Worm (Caenorhabditis elegans) whole organism, L4 larva: ENCODE measurements around the gene fbxb-57.

Experiments
- F49E8.2 ChIP-seq: sonication (generic microtip); optimal IDR thresholded peaks from 2 replicates; lab custom pipeline; 2016; ENCODE audit warnings: missing compliant biosample characterization, mild to moderate bottlenecking, missing genetic modification characterization, borderline replicate concordance
- Y5F2A.4 ChIP-seq: fragments of 200-800 bp; sonication (Bioruptor generic); optimal IDR thresholded peaks from 2 replicates; lab custom pipeline; 2018; ENCODE audit warnings: mild to moderate bottlenecking, missing genetic modification characterization, missing compliant biosample characterization
- ZK546.5 ChIP-seq, 2 experiments: sonication (generic microtip); optimal IDR thresholded peaks; 2 replicates each; lab custom pipeline; 2017; ENCODE audit warnings: missing biosample characterization in 2 of 2, missing genetic modification characterization in 2 of 2
- aha-1 ChIP-seq: fragments of 150-350 bp; peaks from one replicate; lab custom pipeline; 2014; ENCODE audit warnings: missing biosample characterization, missing genetic modification characterization
- dmd-6 ChIP-seq: fragments of 200-800 bp; sonication (Bioruptor generic); IDR thresholded peaks from 2 replicates; pipeline ENCODE4 v1.3.6; 2022; ENCODE audit warnings: missing genetic modification reagents, missing genetic modification characterization, missing compliant biosample characterization
- dmd-8 ChIP-seq: fragments of 200-800 bp; sonication (Bioruptor generic); IDR thresholded peaks from 2 replicates; pipeline ENCODE4 v1.3.6; 2022; ENCODE audit warnings: missing genetic modification characterization, missing compliant biosample characterization
- fos-1 ChIP-seq: fragments of 150-350 bp; optimal IDR thresholded peaks from 2 replicates; lab custom pipeline; 2014; ENCODE audit warnings: missing biosample characterization, missing genetic modification characterization
- mdl-1 ChIP-seq, 2 experiments: fragments of 150-350 bp in 1 of 2; sonication (generic microtip) in 1 of 2; optimal IDR thresholded peaks; 2 replicates each; lab custom pipeline; 2014 to 2017; ENCODE audit warnings: missing biosample characterization in 2 of 2, missing genetic modification characterization in 2 of 2
- nhr-102 ChIP-seq: sonication (generic microtip); optimal IDR thresholded peaks from 2 replicates; lab custom pipeline; 2016; ENCODE audit warnings: mild to moderate bottlenecking, missing genetic modification characterization, moderate library complexity, missing compliant biosample characterization
- nhr-25 ChIP-seq: sonication (generic microtip); optimal IDR thresholded peaks from 2 replicates; lab custom pipeline; 2017; ENCODE audit warnings: missing genetic modification characterization, mild to moderate bottlenecking, missing compliant biosample characterization, antibody characterized with exemption, moderate library complexity, borderline replicate concordance; ENCODE audit not compliant: insufficient read depth
- skn-1 ChIP-seq: fragments of 150-350 bp; optimal IDR thresholded peaks from 2 replicates; lab custom pipeline; 2014; ENCODE audit warnings: missing biosample characterization, missing genetic modification characterization
- snpc-1.2 ChIP-seq: fragments of 200-800 bp; sonication (Bioruptor generic); IDR thresholded peaks from 2 replicates; pipeline ENCODE4 v1.3.6; 2022; ENCODE audit warnings: missing genetic modification reagents, missing genetic modification characterization, missing compliant biosample characterization
- snpc-4 ChIP-seq: fragments of 150-350 bp; optimal IDR thresholded peaks from 2 replicates; lab custom pipeline; 2014; ENCODE audit warnings: missing biosample characterization, missing genetic modification characterization
- vab-7 ChIP-seq: fragments of 200-800 bp; sonication (Bioruptor generic); IDR thresholded peaks from 2 replicates; pipeline ENCODE4 v1.3.6; 2022; ENCODE audit warnings: missing genetic modification reagents, missing genetic modification characterization, missing compliant biosample characterization

DNA sequence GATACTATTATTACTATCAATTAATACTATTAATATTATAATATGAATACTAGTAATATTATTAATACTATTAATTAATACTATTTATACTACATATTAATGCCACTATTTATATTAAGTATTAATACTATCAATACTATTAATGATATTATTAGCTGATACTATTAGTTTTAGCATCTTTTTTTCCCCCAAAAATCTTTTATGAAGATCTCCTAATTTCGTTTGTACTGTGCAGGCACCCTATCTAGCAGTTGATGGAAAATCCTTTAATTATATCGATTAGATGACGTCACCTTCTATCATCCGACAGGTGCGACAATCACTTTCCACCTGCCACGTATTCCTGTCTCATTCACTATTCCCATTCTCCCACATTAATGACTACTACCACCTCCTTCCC, 40.7 kb downstream of the fbxb-57 start, which contains the start of gene fbxb-65:
- TF ChIP-seq snpc-4 (tag; lab: Kevin White, UChicago) (no peak), mdl-1 (tag; optimal IDR thresholded peaks at IDR 0.05; lab: Kevin White, UChicago) (no peak), aha-1 (tag; lab: Kevin White, UChicago) (no peak), vab-7 (GFP tag; lab: Robert Waterston, UW) (no peak), fos-1 (tag; lab: Kevin White, UChicago) (no peak), nhr-102 (tag; lab: Kevin White, UChicago) (no peak), ZK546.5 (tag; optimal IDR thresholded peaks at IDR 0.05; lab: Kevin White, UChicago) (no peak), skn-1 (tag; lab: Kevin White, UChicago) (no peak), dmd-8 (GFP tag; lab: Robert Waterston, UW) (no peak), F49E8.2 (tag; lab: Kevin White, UChicago) (no peak), snpc-1.2 (GFP tag; lab: Robert Waterston, UW) (no peak), nhr-25 (tag; lab: Kevin White, UChicago) (no peak), Y5F2A.4 (GFP tag; lab: Kevin White, UChicago) (no peak), dmd-6 (no peak)
